Worm (Caenorhabditis elegans): Measurements from ENCODE around the gene mrpl-10.

DNA sequence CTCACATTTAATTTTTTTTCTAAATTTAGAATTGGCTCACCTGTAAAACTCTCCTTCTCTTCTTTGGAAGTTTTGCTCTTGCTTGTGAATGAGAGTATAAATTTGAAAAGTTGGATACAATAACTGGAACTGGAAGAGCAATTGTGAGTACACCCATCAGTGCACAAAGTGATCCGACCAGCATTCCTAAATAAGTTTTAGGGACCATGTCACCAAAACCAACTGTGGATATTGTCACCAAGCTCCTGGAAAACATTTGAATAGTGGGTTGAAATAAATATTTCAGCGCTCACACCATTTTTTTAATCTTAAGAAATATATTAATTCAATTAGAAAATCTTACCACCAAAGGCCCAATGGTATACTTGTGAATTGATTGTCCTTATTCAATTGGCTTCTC lies 30.0 kb upstream of the mrpl-10 start:
- TF ChIP-seq lin-11 (tag; optimal IDR thresholded peaks at IDR 0.05) (no peak), egl-27 (tag; optimal IDR thresholded peaks at IDR 0.05) (no peak), ama-1 (optimal IDR thresholded peaks at IDR 0.05) (no peak), unc-39 (tag; optimal IDR thresholded peaks at IDR 0.05) (no peak), ceh-82 (tag; optimal IDR thresholded peaks at IDR 0.05) (no peak), alr-1 (tag; optimal IDR thresholded peaks at IDR 0.05) (no peak), ztf-1 (GFP tag; conservative IDR thresholded peaks at IDR 0.05) (no peak), unc-55 (GFP tag; optimal IDR thresholded peaks at IDR 0.05) (no peak), snpc-4 (tag; optimal IDR thresholded peaks at IDR 0.05) (no peak), lin-13 (GFP tag; optimal IDR thresholded peaks at IDR 0.05) (no peak), ztf-11 (tag; optimal IDR thresholded peaks at IDR 0.05) (no peak)
